Worm (Caenorhabditis elegans) whole organism, L1 larva: Measurements from ENCODE around the gene Y54G2A.36.
A peak's percentile ranks its signal among the peaks of the same experiment; 100 is the strongest.

Experiments used
- C34B4.2 ChIP-seq: sonication (generic microtip); optimal IDR thresholded peaks from 2 replicates; lab custom pipeline; 2017; ENCODE audit warnings: mild to moderate bottlenecking, missing genetic modification characterization, missing compliant biosample characterization
- alr-1 ChIP-seq: fragments of 200-800 bp; sonication (Bioruptor generic); optimal IDR thresholded peaks from 2 replicates; lab custom pipeline; 2018; ENCODE audit warnings: borderline replicate concordance, mild to moderate bottlenecking, missing genetic modification characterization, missing compliant biosample characterization
- ama-1 ChIP-seq: fragments of 150-350 bp; optimal IDR thresholded peaks from 2 replicates; lab custom pipeline; 2014
- blmp-1 ChIP-seq: fragments of 150-350 bp; optimal IDR thresholded peaks from 2 replicates; lab custom pipeline; 2014; ENCODE audit warnings: missing biosample characterization, missing genetic modification characterization
- ceh-63 ChIP-seq: fragments of 200-800 bp; sonication (Bioruptor generic); optimal IDR thresholded peaks from 2 replicates; lab custom pipeline; 2018; ENCODE audit warnings: mild to moderate bottlenecking, missing genetic modification characterization, missing compliant biosample characterization
- ceh-8 ChIP-seq: fragments of 200-800 bp; sonication (Bioruptor generic); optimal IDR thresholded peaks from 2 replicates; lab custom pipeline; 2018; ENCODE audit warnings: mild to moderate bottlenecking, missing genetic modification characterization, moderate library complexity, missing compliant biosample characterization
- ceh-88 ChIP-seq: fragments of 200-800 bp; sonication (Bioruptor generic); IDR thresholded peaks from 2 replicates; pipeline ENCODE4 v1.3.6; 2022; ENCODE audit warnings: missing genetic modification characterization, missing compliant biosample characterization
- ceh-90 ChIP-seq: sonication (generic microtip); optimal IDR thresholded peaks from 2 replicates; lab custom pipeline; 2016; ENCODE audit warnings: missing genetic modification characterization, missing compliant biosample characterization
- efl-1 ChIP-seq, 4 experiments: fragments of 150-350 bp; optimal IDR thresholded peaks in 3 of 4; peaks in 1 of 4; 1 replicate in 1 of 4; 2 replicates in 3 of 4; lab custom pipeline; 2014; ENCODE audit warnings: missing biosample characterization in 2 of 4, missing genetic modification characterization in 2 of 4, missing genetic modification reagents in 2 of 4
- egl-27 ChIP-seq, 2 experiments: fragments of 150-350 bp in 1 of 2; sonication (generic microtip); optimal IDR thresholded peaks; 3 replicates each; lab custom pipeline; 2017 to 2018; ENCODE audit warnings: missing biosample characterization in 2 of 2, missing genetic modification characterization in 2 of 2, missing genetic modification reagents in 2 of 2
- elt-2 ChIP-seq: sonication (generic microtip); optimal IDR thresholded peaks from 2 replicates; lab custom pipeline; 2016; ENCODE audit warnings: missing genetic modification characterization, mild to moderate bottlenecking, inconsistent platforms, missing compliant biosample characterization, missing genetic modification reagents
- ets-5 ChIP-seq: fragments of 200-800 bp; sonication (Bioruptor generic); IDR thresholded peaks from 2 replicates; pipeline ENCODE4 v1.3.6; 2022; ENCODE audit warnings: missing genetic modification characterization, missing compliant biosample characterization
- fkh-10 ChIP-seq: sonication (generic microtip); optimal IDR thresholded peaks from 2 replicates; lab custom pipeline; 2017; ENCODE audit warnings: missing biosample characterization, missing genetic modification reagents, missing genetic modification characterization
- fkh-8 ChIP-seq: sonication (generic microtip); optimal IDR thresholded peaks from 2 replicates; lab custom pipeline; 2016; ENCODE audit warnings: mild to moderate bottlenecking, missing genetic modification characterization, missing compliant biosample characterization
- fos-1 ChIP-seq: fragments of 150-350 bp; optimal IDR thresholded peaks from 2 replicates; lab custom pipeline; 2014; ENCODE audit warnings: missing biosample characterization, missing genetic modification characterization
- hlh-4 ChIP-seq: sonication (generic microtip); optimal IDR thresholded peaks from 2 replicates; lab custom pipeline; 2016; ENCODE audit warnings: mild to moderate bottlenecking, missing genetic modification characterization, missing compliant biosample characterization
- jun-1 ChIP-seq: fragments of 150-350 bp; optimal IDR thresholded peaks from 2 replicates; lab custom pipeline; 2014; ENCODE audit warnings: missing biosample characterization, missing genetic modification reagents, missing genetic modification characterization
- lin-14 ChIP-seq: fragments of 200-800 bp; sonication (Bioruptor generic); optimal IDR thresholded peaks from 2 replicates; lab custom pipeline; 2018; ENCODE audit warnings: mild to moderate bottlenecking, missing genetic modification characterization, moderate library complexity, missing compliant biosample characterization
- lin-35 ChIP-seq, 2 experiments: fragments of 150-350 bp; optimal IDR thresholded peaks; 2 replicates each; lab custom pipeline; 2014; ENCODE audit warnings: missing biosample characterization in 2 of 2, missing genetic modification characterization in 2 of 2, missing genetic modification reagents in 2 of 2
- lsy-2 ChIP-seq, 2 experiments: fragments of 150-350 bp; optimal IDR thresholded peaks; 2 replicates each; lab custom pipeline; 2014; ENCODE audit warnings: missing biosample characterization in 2 of 2, missing genetic modification characterization in 2 of 2
- mdl-1 ChIP-seq, 2 experiments: fragments of 150-350 bp; optimal IDR thresholded peaks; 2 replicates each; lab custom pipeline; 2014 to 2017; ENCODE audit warnings: missing biosample characterization in 2 of 2, missing genetic modification characterization in 2 of 2, inconsistent platforms in 1 of 2
- nhr-19 ChIP-seq: fragments of 200-800 bp; sonication (Bioruptor generic); conservative IDR thresholded peaks from 2 replicates; pipeline ENCODE4 v1.3.6; 2022; ENCODE audit warnings: missing genetic modification characterization, missing compliant biosample characterization
- nhr-20 ChIP-seq: sonication (generic microtip); optimal IDR thresholded peaks from 2 replicates; lab custom pipeline; 2016; ENCODE audit warnings: mild to moderate bottlenecking, missing genetic modification characterization, missing compliant biosample characterization
- nhr-237 ChIP-seq: fragments of 150-350 bp; optimal IDR thresholded peaks from 2 replicates; lab custom pipeline; 2014; ENCODE audit warnings: missing biosample characterization, missing genetic modification characterization
- nhr-28 ChIP-seq: fragments of 150-350 bp; optimal IDR thresholded peaks from 2 replicates; lab custom pipeline; 2014; ENCODE audit warnings: missing biosample characterization, missing genetic modification characterization
- nhr-77 ChIP-seq: fragments of 150-350 bp; optimal IDR thresholded peaks from 2 replicates; lab custom pipeline; 2014; ENCODE audit warnings: missing biosample characterization, missing genetic modification characterization
- nhr-84 ChIP-seq: sonication (generic microtip); optimal IDR thresholded peaks from 2 replicates; lab custom pipeline; 2017; ENCODE audit warnings: missing biosample characterization, missing genetic modification characterization
- nhr-90 ChIP-seq: sonication (generic microtip); optimal IDR thresholded peaks from 2 replicates; lab custom pipeline; 2016; ENCODE audit warnings: mild to moderate bottlenecking, missing genetic modification characterization, missing compliant biosample characterization; ENCODE audit not compliant: poor library complexity
- pqm-1 ChIP-seq: sonication (generic microtip); optimal IDR thresholded peaks from 3 replicates; lab custom pipeline; 2017; ENCODE audit warnings: missing biosample characterization, missing genetic modification characterization
- rnt-1 ChIP-seq: sonication (generic microtip); optimal IDR thresholded peaks from 2 replicates; lab custom pipeline; 2016; ENCODE audit warnings: mild to moderate bottlenecking, missing genetic modification characterization, moderate library complexity, missing compliant biosample characterization
- skn-1 ChIP-seq: fragments of 150-350 bp; optimal IDR thresholded peaks from 2 replicates; lab custom pipeline; 2014; ENCODE audit warnings: missing biosample characterization, missing genetic modification characterization
- snpc-4 ChIP-seq: fragments of 150-350 bp; optimal IDR thresholded peaks from 2 replicates; lab custom pipeline; 2014; ENCODE audit warnings: missing biosample characterization, missing genetic modification characterization
- sptf-1 ChIP-seq: fragments of 150-350 bp; optimal IDR thresholded peaks from 2 replicates; lab custom pipeline; 2014; ENCODE audit warnings: missing biosample characterization, missing genetic modification characterization
- unc-86 ChIP-seq: sonication (generic microtip); optimal IDR thresholded peaks from 2 replicates; lab custom pipeline; 2016; ENCODE audit warnings: missing genetic modification characterization, missing compliant biosample characterization
- unc-98 ChIP-seq: fragments of 200-800 bp; sonication (Bioruptor generic); IDR thresholded peaks from 2 replicates; pipeline ENCODE4 v1.3.6; 2022; ENCODE audit warnings: missing genetic modification characterization, missing compliant biosample characterization
- vab-15 ChIP-seq: sonication (generic microtip); optimal IDR thresholded peaks from 2 replicates; lab custom pipeline; 2017; ENCODE audit warnings: missing genotype, mild to moderate bottlenecking, missing genetic modification characterization, missing compliant biosample characterization
- xbp-1 ChIP-seq: sonication (generic microtip); optimal IDR thresholded peaks from 2 replicates; lab custom pipeline; 2016; ENCODE audit warnings: missing genetic modification characterization, missing compliant biosample characterization

Gene Y54G2A.36

ce11 chrIV:2854161-2854560 lies 43.3 kb upstream of the Y54G2A.36 start:
- TF ChIP-seq mdl-1 (tag; optimal IDR thresholded peaks at IDR 0.05; lab: Kevin White, UChicago), result no peak
- no peak for TF ChIP-seq ceh-88 (GFP tag; lab: Robert Waterston, UW)
- TF ChIP-seq jun-1 (tag; lab: Kevin White, UChicago), result no peak
- TF ChIP-seq nhr-28, result no peak
- no peak for TF ChIP-seq efl-1 (optimal IDR thresholded peaks at IDR 0.05; lab: Kevin White, UChicago)
- TF ChIP-seq efl-1 (GFP tag; optimal IDR thresholded peaks at IDR 0.05 in 1 of 2; lab: Kevin White, UChicago), result peak in 1 of 2 experiments; percentile 62
- no peak for TF ChIP-seq snpc-4
- TF ChIP-seq nhr-237 (tag; lab: Kevin White, UChicago), result no peak
- TF ChIP-seq nhr-90 (tag; lab: Kevin White, UChicago), result no peak
- no peak for TF ChIP-seq nhr-19
- no peak for TF ChIP-seq sptf-1 (tag; lab: Kevin White, UChicago)
- no peak for TF ChIP-seq rnt-1 (tag; lab: Kevin White, UChicago)
- TF ChIP-seq ama-1 (lab: Kevin White, UChicago), result no peak
- TF ChIP-seq unc-98 (GFP tag; lab: Robert Waterston, UW), result no peak
- peak; percentile 47 for TF ChIP-seq elt-2 (tag; lab: Kevin White, UChicago)
- no peak for TF ChIP-seq skn-1 (tag; lab: Kevin White, UChicago)
- TF ChIP-seq blmp-1 (tag; lab: Kevin White, UChicago), result no peak
- TF ChIP-seq, all 84 proteins: peak for 2

- TF ChIP-seq lin-35 (GFP tag; optimal IDR thresholded peaks at IDR 0.05; lab: Kevin White, UChicago) (peak in 1 of 2 experiments; percentile 18), elt-2 (tag; lab: Kevin White, UChicago) (peak; percentile 78), ceh-8 (no peak)
Observed at ce11 chrIV:2855056-2855752, 42.3 kb upstream of the Y54G2A.36 start.

ce11 chrIV:2858734-2859133 lies 38.8 kb upstream of the Y54G2A.36 start:
- TF ChIP-seq fos-1 (no peak), unc-86 (tag; lab: Kevin White, UChicago) (peak; percentile 35), lin-14 (peak; percentile 37), alr-1 (tag; lab: Kevin White, UChicago) (no peak), pqm-1 (no peak), fkh-10 (GFP tag; lab: Kevin White, UChicago) (peak; percentile 33)

ce11 chrIV:2864743-2865142 lies 32.8 kb upstream of the Y54G2A.36 start, which contains the start of gene Y54G2A.16:
Gene Y54G2A.16 (minus strand): TSS chrIV:2864843.
- TF ChIP-seq xbp-1 (tag; lab: Kevin White, UChicago) (no peak), C34B4.2 (tag; lab: Kevin White, UChicago) (no peak), fkh-8 (tag; lab: Kevin White, UChicago) (no peak), fkh-10 (GFP tag; lab: Kevin White, UChicago) (no peak), nhr-90 (tag; lab: Kevin White, UChicago) (no peak), ama-1 (lab: Kevin White, UChicago) (no peak), ceh-90 (tag; lab: Kevin White, UChicago) (no peak), nhr-20 (tag; lab: Kevin White, UChicago) (no peak), ceh-63 (GFP tag; lab: Kevin White, UChicago) (no peak), egl-27 (tag; optimal IDR thresholded peaks at IDR 0.05; lab: Kevin White, UChicago) (no peak), elt-2 (tag; lab: Kevin White, UChicago) (no peak), vab-15 (no peak), nhr-77 (tag; lab: Kevin White, UChicago) (no peak), nhr-19 (no peak), ceh-88 (GFP tag; lab: Robert Waterston, UW) (no peak), hlh-4 (tag; lab: Kevin White, UChicago) (no peak), nhr-84 (tag; lab: Kevin White, UChicago) (no peak), lsy-2 (tag; optimal IDR thresholded peaks at IDR 0.05; lab: Kevin White, UChicago) (no peak), ets-5 (GFP tag; lab: Robert Waterston, UW) (no peak)
